Worm (Caenorhabditis elegans) whole organism, L2 larva: Measurements from ENCODE around the gene fbxa-143.

Experiments used
- ama-1 ChIP-seq: fragments of 150-350 bp; optimal IDR thresholded peaks from 2 replicates; lab custom pipeline; 2018; ENCODE audit warnings: inconsistent platforms
- dmd-4 ChIP-seq: sonication (generic microtip); optimal IDR thresholded peaks from 2 replicates; lab custom pipeline; 2017; ENCODE audit warnings: missing biosample characterization, missing genetic modification characterization
- elt-1 ChIP-seq: fragments of 150-350 bp; optimal IDR thresholded peaks from 2 replicates; lab custom pipeline; 2014; ENCODE audit warnings: missing biosample characterization, missing genetic modification characterization
- lin-13 ChIP-seq: fragments of 150-350 bp; optimal IDR thresholded peaks from 2 replicates; lab custom pipeline; 2014; ENCODE audit warnings: missing biosample characterization, missing genetic modification reagents, missing genetic modification characterization
- mab-5 ChIP-seq: fragments of 150-350 bp; optimal IDR thresholded peaks from 2 replicates; lab custom pipeline; 2014; ENCODE audit warnings: missing biosample characterization, missing genetic modification characterization
- nhr-237 ChIP-seq: fragments of 150-350 bp; optimal IDR thresholded peaks from 2 replicates; lab custom pipeline; 2014; ENCODE audit warnings: missing biosample characterization, missing genetic modification characterization
- zag-1 ChIP-seq: fragments of 150-350 bp; optimal IDR thresholded peaks from 2 replicates; lab custom pipeline; 2014; ENCODE audit warnings: missing biosample characterization, missing genetic modification characterization

- TF ChIP-seq nhr-237 (tag; lab: Kevin White, UChicago), result no peak
- no peak for TF ChIP-seq zag-1 (tag; lab: Kevin White, UChicago)
- no peak for TF ChIP-seq elt-1 (tag; lab: Kevin White, UChicago)
- no peak for TF ChIP-seq lin-13 (GFP tag; lab: Kevin White, UChicago)
- TF ChIP-seq ama-1 (lab: Kevin White, UChicago), result no peak
- TF ChIP-seq mab-5 (tag; lab: Kevin White, UChicago), result no peak
- no peak for TF ChIP-seq dmd-4 (tag; lab: Kevin White, UChicago)
Observed at ce11 chrV:16175227-16175626, 47.9 kb upstream of the fbxa-143 start.
